Fruit fly (Drosophila melanogaster): ENCODE measurements around the gene CG16762.

DNA sequence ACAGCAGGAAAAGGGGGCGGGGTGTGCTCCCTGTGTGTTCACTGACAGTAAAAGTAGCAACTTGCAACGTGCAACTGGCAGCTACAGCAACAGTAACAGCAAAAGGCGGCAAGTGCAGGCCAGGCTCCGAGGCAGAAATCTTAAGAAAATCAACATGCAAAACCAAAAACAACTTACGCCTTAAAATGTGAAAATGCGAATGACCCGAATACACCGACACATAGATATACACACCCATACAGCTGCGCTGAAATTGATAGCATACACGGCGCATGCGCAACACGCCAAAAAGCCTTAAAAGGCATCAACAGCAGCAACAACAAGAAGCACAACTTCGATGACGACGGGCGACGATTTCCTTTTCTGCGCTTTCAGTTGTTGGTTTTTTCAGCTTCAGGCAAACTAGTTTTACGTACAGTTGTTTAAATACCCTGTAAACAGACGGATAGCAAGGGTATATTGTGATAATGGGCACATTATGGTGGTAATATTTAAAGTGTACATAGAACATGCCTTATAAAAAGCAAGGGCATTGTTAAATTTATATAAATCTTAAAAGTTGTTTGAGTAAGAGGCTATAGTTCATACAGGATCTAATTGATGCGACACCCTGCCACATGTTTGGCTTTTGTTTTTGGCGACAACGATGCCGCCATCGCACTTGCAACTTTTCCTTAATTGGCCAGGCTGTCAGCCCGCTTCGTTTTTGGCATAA is 3.0 kb downstream of the CG16762 start:
- TF ChIP-seq cic (GFP tag; optimal IDR thresholded peaks at IDR 0.05) (no peak), pad (GFP tag; optimal IDR thresholded peaks at IDR 0.05) (no peak), CG1620 (GFP tag; optimal IDR thresholded peaks at IDR 0.05) (no peak), toe (GFP tag; optimal IDR thresholded peaks at IDR 0.05) (no peak), CG11617 (GFP tag; optimal IDR thresholded peaks at IDR 0.05) (no peak), CG33017 (tag; optimal IDR thresholded peaks at IDR 0.05) (no peak), cnc (optimal IDR thresholded peaks at IDR 0.05) (no peak), ovo (GFP tag; optimal IDR thresholded peaks at IDR 0.05) (no peak), CG14711 (tag; optimal IDR thresholded peaks at IDR 0.05) (no peak), CG5204 (GFP tag; optimal IDR thresholded peaks at IDR 0.05) (no peak), CG12768 (GFP tag; optimal IDR thresholded peaks at IDR 0.05) (no peak)
